Worm (Caenorhabditis elegans) whole organism, early embryonic: ENCODE results near the gene msd-2.

Experiments
- B0310.2 ChIP-seq: sonication (generic microtip); optimal IDR thresholded peaks from 2 replicates; lab custom pipeline; 2016; ENCODE audit warnings: mild to moderate bottlenecking, missing genetic modification characterization, missing compliant biosample characterization
- F13C5.2 ChIP-seq: sonication (generic microtip); optimal IDR thresholded peaks from 2 replicates; lab custom pipeline; 2017; ENCODE audit warnings: mild to moderate bottlenecking, missing genetic modification characterization, inconsistent platforms, missing compliant biosample characterization
- aly-1 ChIP-seq: sonication (generic microtip); optimal IDR thresholded peaks from 2 replicates; lab custom pipeline; 2016; ENCODE audit warnings: missing genetic modification characterization, missing compliant biosample characterization
- ama-1 ChIP-seq: fragments of 150-350 bp; optimal IDR thresholded peaks from 2 replicates; lab custom pipeline; 2014
- ceh-13 ChIP-seq: fragments of 200-800 bp; sonication (Bioruptor generic); optimal IDR thresholded peaks from 2 replicates; lab custom pipeline; 2018; ENCODE audit warnings: mild to moderate bottlenecking, missing genetic modification characterization, missing compliant biosample characterization
- ceh-36 ChIP-seq: sonication (generic microtip); optimal IDR thresholded peaks from 2 replicates; lab custom pipeline; 2016; ENCODE audit warnings: missing genetic modification characterization, inconsistent platforms, missing compliant biosample characterization
- ets-7 ChIP-seq: sonication (generic microtip); optimal IDR thresholded peaks from 2 replicates; lab custom pipeline; 2016; ENCODE audit warnings: missing genotype, missing genetic modification characterization, missing compliant biosample characterization
- flt-1 ChIP-seq: fragments of 200-800 bp; sonication (Bioruptor generic); IDR thresholded peaks from 2 replicates; pipeline ENCODE4 v1.3.6; 2022; ENCODE audit warnings: missing genetic modification characterization, missing compliant biosample characterization
- hmbx-1 ChIP-seq: sonication (generic microtip); optimal IDR thresholded peaks from 2 replicates; lab custom pipeline; 2016; ENCODE audit warnings: mild to moderate bottlenecking, missing genetic modification characterization, missing compliant biosample characterization
- hmg-4 ChIP-seq: fragments of 200-800 bp; sonication (Bioruptor generic); optimal IDR thresholded peaks from 2 replicates; lab custom pipeline; 2018; ENCODE audit warnings: mild to moderate bottlenecking, missing genetic modification characterization, missing compliant biosample characterization
- hnd-1 ChIP-seq: sonication (generic microtip); optimal IDR thresholded peaks from 2 replicates; lab custom pipeline; 2016; ENCODE audit warnings: missing genetic modification characterization, missing compliant biosample characterization
- pes-1 ChIP-seq: fragments of 200-800 bp; sonication (Bioruptor generic); IDR thresholded peaks from 2 replicates; pipeline ENCODE4 v1.3.6; 2022; ENCODE audit warnings: missing genetic modification reagents, missing genetic modification characterization, missing compliant biosample characterization
- scrt-1 ChIP-seq: fragments of 200-800 bp; sonication (Bioruptor generic); IDR thresholded peaks from 2 replicates; pipeline ENCODE4 v1.3.6; 2022; ENCODE audit warnings: missing genetic modification characterization, missing compliant biosample characterization
- sea-1 ChIP-seq: fragments of 200-800 bp; sonication (Bioruptor generic); conservative IDR thresholded peaks from 2 replicates; pipeline ENCODE4 v1.3.6; 2022; ENCODE audit warnings: missing genetic modification characterization, missing compliant biosample characterization
- tbx-11 ChIP-seq: fragments of 200-800 bp; sonication (Bioruptor generic); IDR thresholded peaks from 2 replicates; pipeline ENCODE4 v1.3.6; 2022; ENCODE audit warnings: missing genetic modification characterization, missing compliant biosample characterization
- tbx-37 ChIP-seq: fragments of 200-800 bp; sonication (Bioruptor generic); conservative IDR thresholded peaks from 2 replicates; pipeline ENCODE4 v1.3.6; 2022; ENCODE audit warnings: missing genetic modification reagents, missing genetic modification characterization, missing compliant biosample characterization
- tra-4 ChIP-seq: sonication (generic microtip); optimal IDR thresholded peaks from 2 replicates; lab custom pipeline; 2017; ENCODE audit warnings: missing genetic modification characterization, missing compliant biosample characterization

Gene msd-2

ce11 chrIV:10001748-10002147 lies 27.1 kb upstream of the msd-2 start, which contains the start of gene C47E12.3:
Gene C47E12.3, minus strand, starts transcription at chrIV:10001848.
- TF ChIP-seq ceh-13 (GFP tag; lab: Kevin White, UChicago) (no peak), tbx-37 (GFP tag; lab: Robert Waterston, UW) (no peak), hmbx-1 (tag; lab: Kevin White, UChicago) (no peak), aly-1 (tag; lab: Kevin White, UChicago) (no peak), hnd-1 (no peak), ama-1 (no peak), scrt-1 (GFP tag; lab: Robert Waterston, UW) (no peak), B0310.2 (tag; lab: Kevin White, UChicago) (no peak), sea-1 (GFP tag; lab: Robert Waterston, UW) (no peak), pes-1 (no peak), ceh-36 (tag; lab: Kevin White, UChicago) (no peak), hmg-4 (no peak), flt-1 (GFP tag; lab: Robert Waterston, UW) (no peak), F13C5.2 (tag; lab: Kevin White, UChicago) (no peak), ets-7 (tag; lab: Kevin White, UChicago) (no peak)

ce11 chrIV:10003372-10003771 lies 25.5 kb upstream of the msd-2 start, which contains the start of the genes C47E12.2 and sars-1:
Gene C47E12.2, minus strand, starts transcription at chrIV:10003502.
Gene sars-1, plus strand, starts transcription at chrIV:10003726.
- TF ChIP-seq tra-4 (tag; lab: Kevin White, UChicago) (no peak), hmg-4 (no peak), hnd-1 (no peak), scrt-1 (GFP tag; lab: Robert Waterston, UW) (no peak), F13C5.2 (tag; lab: Kevin White, UChicago) (no peak), aly-1 (tag; lab: Kevin White, UChicago) (no peak), ceh-13 (GFP tag; lab: Kevin White, UChicago) (no peak), B0310.2 (tag; lab: Kevin White, UChicago) (no peak), ama-1 (no peak), hmbx-1 (tag; lab: Kevin White, UChicago) (no peak), pes-1 (no peak)

ce11 chrIV:10006792-10007191 lies 22.1 kb upstream of the msd-2 start, which contains the start of gene C47E12.13:
Gene C47E12.13, minus strand, starts transcription at chrIV:10006892.
- TF ChIP-seq scrt-1 (GFP tag; lab: Robert Waterston, UW) (no peak), tbx-11 (no peak), F13C5.2 (tag; lab: Kevin White, UChicago) (no peak), hmbx-1 (tag; lab: Kevin White, UChicago) (no peak), aly-1 (tag; lab: Kevin White, UChicago) (no peak), hmg-4 (no peak), tra-4 (tag; lab: Kevin White, UChicago) (no peak)

ce11 chrIV:10007758-10008157 lies 21.1 kb upstream of the msd-2 start:
- TF ChIP-seq hmbx-1 (tag; lab: Kevin White, UChicago) = no peak
- TF ChIP-seq hmg-4 = no peak
- TF ChIP-seq tra-4 (tag; lab: Kevin White, UChicago) = no peak
- TF ChIP-seq ets-7 (tag; lab: Kevin White, UChicago) = no peak
- TF ChIP-seq ceh-36 (tag; lab: Kevin White, UChicago) = no peak
- TF ChIP-seq B0310.2 (tag; lab: Kevin White, UChicago) = no peak
- no peak for TF ChIP-seq pes-1
- no peak for TF ChIP-seq tbx-11
- no peak for TF ChIP-seq sea-1 (GFP tag; lab: Robert Waterston, UW)
- TF ChIP-seq F13C5.2 (tag; lab: Kevin White, UChicago) = no peak
- no peak for TF ChIP-seq aly-1 (tag; lab: Kevin White, UChicago)
- no peak for TF ChIP-seq ceh-13 (GFP tag; lab: Kevin White, UChicago)
- TF ChIP-seq tbx-37 (GFP tag; lab: Robert Waterston, UW) = no peak
- TF ChIP-seq scrt-1 (GFP tag; lab: Robert Waterston, UW) = no peak
- no peak for TF ChIP-seq flt-1 (GFP tag; lab: Robert Waterston, UW)

- TF ChIP-seq hmg-4 (no peak), flt-1 (GFP tag; lab: Robert Waterston, UW) (no peak), B0310.2 (tag; lab: Kevin White, UChicago) (no peak), ceh-13 (GFP tag; lab: Kevin White, UChicago) (no peak), hmbx-1 (tag; lab: Kevin White, UChicago) (no peak), tra-4 (tag; lab: Kevin White, UChicago) (no peak), F13C5.2 (tag; lab: Kevin White, UChicago) (no peak), aly-1 (tag; lab: Kevin White, UChicago) (no peak), tbx-11 (no peak)
Observed at ce11 chrIV:10009536-10009935, 19.3 kb upstream of the msd-2 start, which contains the start of gene magu-4. Gene magu-4, plus strand, starts transcription at chrIV:10009753.

ce11 chrIV:10016977-10017376 lies 11.9 kb upstream of the msd-2 start, which contains the start of gene ent-7:
Gene ent-7, plus strand, starts transcription at chrIV:10017277.
- TF ChIP-seq sea-1 (GFP tag; lab: Robert Waterston, UW) = no peak
- TF ChIP-seq ceh-36 (tag; lab: Kevin White, UChicago) = no peak
- no peak for TF ChIP-seq aly-1 (tag; lab: Kevin White, UChicago)
- TF ChIP-seq hmbx-1 (tag; lab: Kevin White, UChicago) = no peak
- no peak for TF ChIP-seq flt-1 (GFP tag; lab: Robert Waterston, UW)

- TF ChIP-seq ama-1 (no peak), sea-1 (GFP tag; lab: Robert Waterston, UW) (no peak), F13C5.2 (tag; lab: Kevin White, UChicago) (no peak), scrt-1 (GFP tag; lab: Robert Waterston, UW) (no peak), ceh-36 (tag; lab: Kevin White, UChicago) (no peak), ets-7 (tag; lab: Kevin White, UChicago) (no peak), tra-4 (tag; lab: Kevin White, UChicago) (no peak), flt-1 (GFP tag; lab: Robert Waterston, UW) (no peak), ceh-13 (GFP tag; lab: Kevin White, UChicago) (no peak), hnd-1 (no peak), hmg-4 (no peak)
Observed at ce11 chrIV:10017633-10018032, 11.2 kb upstream of the msd-2 start, which contains the start of gene F44D12.2. Gene F44D12.2, minus strand, starts transcription at chrIV:10017733.
